Worm (Caenorhabditis elegans) whole organism, late embryonic: ENCODE results near the gene gdi-1.

Source experiments
- C38D4.7 ChIP-seq: fragments of 200-800 bp; sonication (Bioruptor generic); optimal IDR thresholded peaks from 2 replicates; lab custom pipeline; 2018; ENCODE audit warnings: mild to moderate bottlenecking, missing genetic modification characterization, moderate library complexity, missing compliant biosample characterization
- K02D7.2 ChIP-seq: sonication (generic microtip); optimal IDR thresholded peaks from 2 replicates; lab custom pipeline; 2017; ENCODE audit warnings: mild to moderate bottlenecking, missing genetic modification characterization, missing compliant biosample characterization
- ahr-1 ChIP-seq: sonication (generic microtip); optimal IDR thresholded peaks from 2 replicates; lab custom pipeline; 2016; ENCODE audit warnings: missing genetic modification characterization, missing compliant biosample characterization
- ceh-18 ChIP-seq: sonication (generic microtip); optimal IDR thresholded peaks from 2 replicates; lab custom pipeline; 2016; ENCODE audit warnings: missing genetic modification characterization, missing compliant biosample characterization
- ceh-19 ChIP-seq: fragments of 200-800 bp; sonication (Bioruptor generic); optimal IDR thresholded peaks from 2 replicates; lab custom pipeline; 2018; ENCODE audit warnings: mild to moderate bottlenecking, missing genetic modification characterization, missing compliant biosample characterization
- ceh-2 ChIP-seq: sonication (generic microtip); optimal IDR thresholded peaks from 2 replicates; lab custom pipeline; 2016; ENCODE audit warnings: missing genotype, missing genetic modification characterization, missing compliant biosample characterization
- ceh-22 ChIP-seq: sonication (generic microtip); optimal IDR thresholded peaks from 2 replicates; lab custom pipeline; 2017; ENCODE audit warnings: missing biosample characterization, missing genetic modification characterization
- ceh-24 ChIP-seq: sonication (generic microtip); optimal IDR thresholded peaks from 2 replicates; lab custom pipeline; 2016; ENCODE audit warnings: mild to moderate bottlenecking, missing genetic modification characterization, missing compliant biosample characterization
- ceh-31 ChIP-seq: sonication (generic microtip); optimal IDR thresholded peaks from 2 replicates; lab custom pipeline; 2016; ENCODE audit warnings: missing genetic modification characterization, missing compliant biosample characterization
- ceh-34 ChIP-seq: sonication (generic microtip); optimal IDR thresholded peaks from 2 replicates; lab custom pipeline; 2016; ENCODE audit warnings: mild to moderate bottlenecking, missing genetic modification characterization, missing compliant biosample characterization
- dve-1 ChIP-seq: sonication (generic microtip); optimal IDR thresholded peaks from 2 replicates; lab custom pipeline; 2017; ENCODE audit warnings: antibody characterized with exemption, mild to moderate bottlenecking, missing genetic modification characterization, missing compliant biosample characterization
- elt-2 ChIP-seq: sonication (generic microtip); optimal IDR thresholded peaks from 2 replicates; lab custom pipeline; 2016; ENCODE audit warnings: missing genetic modification reagents, missing genetic modification characterization, missing compliant biosample characterization
- elt-4 ChIP-seq: sonication (generic microtip); optimal IDR thresholded peaks from 2 replicates; lab custom pipeline; 2016; ENCODE audit warnings: missing genetic modification characterization, missing compliant biosample characterization
- ets-4 ChIP-seq: sonication (generic microtip); optimal IDR thresholded peaks from 2 replicates; lab custom pipeline; 2016; ENCODE audit warnings: missing genetic modification characterization, missing compliant biosample characterization
- eyg-1 ChIP-seq: sonication (generic microtip); optimal IDR thresholded peaks from 2 replicates; lab custom pipeline; 2016; ENCODE audit warnings: missing genotype, missing genetic modification characterization, missing compliant biosample characterization
- fax-1 ChIP-seq: sonication (generic microtip); optimal IDR thresholded peaks from 2 replicates; lab custom pipeline; 2016; ENCODE audit warnings: missing genotype, missing genetic modification characterization, missing compliant biosample characterization
- fkh-6 ChIP-seq: sonication (generic microtip); optimal IDR thresholded peaks from 2 replicates; lab custom pipeline; 2016; ENCODE audit warnings: missing genetic modification characterization, missing compliant biosample characterization
- gmeb-2 ChIP-seq: sonication (generic microtip); optimal IDR thresholded peaks from 2 replicates; lab custom pipeline; 2016; ENCODE audit warnings: missing genetic modification characterization, inconsistent platforms, missing compliant biosample characterization
- hlh-13 ChIP-seq: fragments of 200-800 bp; sonication (Bioruptor generic); optimal IDR thresholded peaks from 2 replicates; lab custom pipeline; 2018; ENCODE audit warnings: mild to moderate bottlenecking, missing genetic modification characterization, missing compliant biosample characterization
- hlh-30 ChIP-seq: sonication (generic microtip); optimal IDR thresholded peaks from 2 replicates; lab custom pipeline; 2017; ENCODE audit warnings: antibody characterized with exemption, missing genetic modification characterization, missing compliant biosample characterization; ENCODE audit not compliant: insufficient read depth
- lin-11 ChIP-seq: fragments of 200-800 bp; sonication (Bioruptor generic); optimal IDR thresholded peaks from 2 replicates; lab custom pipeline; 2018; ENCODE audit warnings: mild to moderate bottlenecking, missing genetic modification characterization, missing compliant biosample characterization
- madf-2 ChIP-seq: sonication (generic microtip); optimal IDR thresholded peaks from 2 replicates; lab custom pipeline; 2017; ENCODE audit warnings: missing genetic modification characterization, missing compliant biosample characterization
- nfya-1 ChIP-seq: sonication (generic microtip); optimal IDR thresholded peaks from 2 replicates; lab custom pipeline; 2017; ENCODE audit warnings: missing genetic modification characterization, mild to moderate bottlenecking, missing compliant biosample characterization, antibody characterized with exemption, moderate library complexity
- nhr-11 ChIP-seq: fragments of 150-350 bp; optimal IDR thresholded peaks from 2 replicates; lab custom pipeline; 2014; ENCODE audit warnings: missing biosample characterization, missing genetic modification characterization
- nhr-232 ChIP-seq: sonication (generic microtip); optimal IDR thresholded peaks from 2 replicates; lab custom pipeline; 2016; ENCODE audit warnings: missing genetic modification characterization, missing compliant biosample characterization
- npax-4 ChIP-seq: sonication (generic microtip); optimal IDR thresholded peaks from 2 replicates; lab custom pipeline; 2016; ENCODE audit warnings: missing genetic modification characterization, missing compliant biosample characterization
- pat-9 ChIP-seq: fragments of 200-800 bp; sonication (Bioruptor generic); optimal IDR thresholded peaks from 2 replicates; lab custom pipeline; 2018; ENCODE audit warnings: mild to moderate bottlenecking, missing genetic modification characterization, moderate library complexity, missing compliant biosample characterization
- pha-4 ChIP-seq: fragments of 150-350 bp; optimal IDR thresholded peaks from 2 replicates; lab custom pipeline; 2018; ENCODE audit warnings: missing biosample characterization, missing genetic modification reagents, missing genetic modification characterization
- pqm-1 ChIP-seq: sonication (generic microtip); optimal IDR thresholded peaks from 2 replicates; lab custom pipeline; 2016; ENCODE audit warnings: missing genetic modification characterization, missing compliant biosample characterization
- pros-1 ChIP-seq: fragments of 150-350 bp; optimal IDR thresholded peaks from 2 replicates; lab custom pipeline; 2014; ENCODE audit warnings: missing biosample characterization, missing genetic modification reagents, missing genetic modification characterization
- ref-2 ChIP-seq: sonication (generic microtip); optimal IDR thresholded peaks from 2 replicates; lab custom pipeline; 2016; ENCODE audit warnings: missing genetic modification characterization, missing compliant biosample characterization
- sdc-2 ChIP-seq: sonication (generic microtip); optimal IDR thresholded peaks from 2 replicates; lab custom pipeline; 2016; ENCODE audit warnings: missing genotype, missing genetic modification characterization, missing compliant biosample characterization
- sox-2 ChIP-seq: fragments of 200-800 bp; sonication (Bioruptor generic); IDR thresholded peaks from 2 replicates; pipeline ENCODE4 v1.3.6; 2022; ENCODE audit warnings: missing genetic modification reagents, missing genetic modification characterization, missing compliant biosample characterization
- tbx-2 ChIP-seq: sonication (generic microtip); optimal IDR thresholded peaks from 2 replicates; lab custom pipeline; 2016; ENCODE audit warnings: missing genetic modification characterization, missing compliant biosample characterization
- tbx-7 ChIP-seq: sonication (generic microtip); optimal IDR thresholded peaks from 2 replicates; lab custom pipeline; 2016; ENCODE audit warnings: missing genotype, missing genetic modification characterization, missing compliant biosample characterization
- unc-3 ChIP-seq, 2 experiments: fragments of 200-800 bp in 1 of 2; sonication (Bioruptor generic) in 1 of 2; sonication (generic microtip) in 1 of 2; conservative IDR thresholded peaks in 1 of 2; optimal IDR thresholded peaks in 1 of 2; 2 replicates each; pipeline versions ENCODE4 v1.3.6 to Lab custom; 2016 to 2022; ENCODE audit warnings: missing compliant biosample characterization in 2 of 2, missing genetic modification characterization in 2 of 2, missing genetic modification reagents in 1 of 2
- unc-42 ChIP-seq: sonication (generic microtip); optimal IDR thresholded peaks from 2 replicates; lab custom pipeline; 2016; ENCODE audit warnings: missing genotype, missing genetic modification characterization, missing compliant biosample characterization
- zip-5 ChIP-seq: sonication (generic microtip); optimal IDR thresholded peaks from 2 replicates; lab custom pipeline; 2016; ENCODE audit warnings: missing genetic modification characterization, missing compliant biosample characterization
- ztf-16 ChIP-seq: sonication (generic microtip); optimal IDR thresholded peaks from 2 replicates; lab custom pipeline; 2017; ENCODE audit warnings: missing genetic modification characterization, missing compliant biosample characterization

The gdi-1 gene

DNA sequence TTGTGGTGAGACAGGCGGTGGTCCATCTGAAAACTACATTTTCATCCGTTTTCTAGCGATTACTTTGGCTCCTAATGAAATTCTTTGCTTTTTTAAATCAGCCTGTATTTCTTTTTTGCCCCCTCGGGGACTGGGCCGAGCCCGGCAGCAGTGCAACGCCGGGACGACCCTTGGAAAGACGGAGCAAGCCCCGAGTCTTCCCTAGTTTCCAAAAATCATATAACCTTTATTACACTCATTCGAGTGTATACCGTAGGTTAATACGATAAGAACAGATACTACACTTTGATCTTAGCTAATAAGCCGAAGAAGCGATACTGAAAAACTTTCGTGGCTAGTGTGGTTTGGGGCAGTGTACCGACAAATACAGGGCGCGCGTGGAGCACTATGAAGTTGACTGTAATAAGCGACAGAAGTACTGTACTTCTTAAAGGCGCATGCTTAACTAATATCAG is 27.9 kb downstream of the gdi-1 start:
- TF ChIP-seq hlh-30 (tag; lab: Kevin White, UChicago) (no peak), tbx-2 (tag; lab: Kevin White, UChicago) (no peak), ceh-2 (no peak), nfya-1 (tag; lab: Kevin White, UChicago) (no peak), fkh-6 (tag; lab: Kevin White, UChicago) (no peak), pat-9 (no peak), pros-1 (tag; lab: Kevin White, UChicago) (no peak), fax-1 (tag; lab: Kevin White, UChicago) (no peak), ztf-16 (tag; lab: Kevin White, UChicago) (no peak), npax-4 (tag; lab: Kevin White, UChicago) (no peak), lin-11 (tag; lab: Kevin White, UChicago) (no peak), nhr-232 (tag; lab: Kevin White, UChicago) (no peak), tbx-7 (tag; lab: Kevin White, UChicago) (no peak), pha-4 (no peak), unc-3 (GFP tag; conservative IDR thresholded peaks at IDR 0.05; lab: Robert Waterston, UW) (no peak), unc-3 (tag; optimal IDR thresholded peaks at IDR 0.05; lab: Kevin White, UChicago) (no peak)

- no peak for TF ChIP-seq nfya-1 (tag; lab: Kevin White, UChicago)
- TF ChIP-seq hlh-13: no peak
- TF ChIP-seq fkh-6 (tag; lab: Kevin White, UChicago): no peak
- TF ChIP-seq K02D7.2: no peak
- TF ChIP-seq ceh-31 (tag; lab: Kevin White, UChicago): no peak
- no peak for TF ChIP-seq nhr-11 (tag; lab: Kevin White, UChicago)
- TF ChIP-seq ceh-19 (GFP tag; lab: Kevin White, UChicago): no peak
- TF ChIP-seq zip-5: no peak
- no peak for TF ChIP-seq lin-11 (tag; lab: Kevin White, UChicago)
- TF ChIP-seq C38D4.7 (GFP tag; lab: Kevin White, UChicago): no peak
- no peak for TF ChIP-seq eyg-1 (tag; lab: Kevin White, UChicago)
- no peak for TF ChIP-seq pha-4
- no peak for TF ChIP-seq ahr-1 (tag; lab: Kevin White, UChicago)
- TF ChIP-seq ceh-34 (tag; lab: Kevin White, UChicago): no peak
- TF ChIP-seq ceh-2: no peak
- TF ChIP-seq pqm-1: no peak
Observed at ce11 chrIV:14763938-14764718, 28.6 kb downstream of the gdi-1 start.

ce11 chrIV:14763348-14763747 is 29.3 kb downstream of the gdi-1 start:
- TF ChIP-seq ceh-31 (tag; lab: Kevin White, UChicago): peak; percentile 44
- peak; percentile 93 for TF ChIP-seq hlh-30 (tag; lab: Kevin White, UChicago)
- peak; percentile 27 for TF ChIP-seq nfya-1 (tag; lab: Kevin White, UChicago)
- TF ChIP-seq tbx-2 (tag; lab: Kevin White, UChicago): peak; percentile 24
- peak; percentile 4 for TF ChIP-seq elt-2 (tag; lab: Kevin White, UChicago)
- peak; percentile 16 for TF ChIP-seq unc-42 (tag; lab: Kevin White, UChicago)
- TF ChIP-seq sox-2 (GFP tag; lab: Robert Waterston, UW): 0 out of 2 replicates have a peak, but pooled peaks have one; percentile 43
- TF ChIP-seq ceh-18 (tag; lab: Kevin White, UChicago): peak; percentile 40

ce11 chrIV:14760845-14761244 is 31.8 kb downstream of the gdi-1 start, which contains the start of gene ptp-5.2:
Gene ptp-5.2, minus strand, starts transcription at chrIV:14760945.
- TF ChIP-seq sox-2 (GFP tag; lab: Robert Waterston, UW) (no peak), elt-4 (tag; lab: Kevin White, UChicago) (no peak), ref-2 (tag; lab: Kevin White, UChicago) (no peak), ceh-22 (tag; lab: Kevin White, UChicago) (no peak), npax-4 (tag; lab: Kevin White, UChicago) (no peak), fax-1 (tag; lab: Kevin White, UChicago) (no peak), pat-9 (no peak), madf-2 (tag; lab: Kevin White, UChicago) (no peak), dve-1 (tag; lab: Kevin White, UChicago) (no peak), ceh-24 (tag; lab: Kevin White, UChicago) (no peak), gmeb-2 (tag; lab: Kevin White, UChicago) (no peak), pqm-1 (no peak), sdc-2 (tag; lab: Kevin White, UChicago) (no peak), ets-4 (tag; lab: Kevin White, UChicago) (no peak)
